Worm (Caenorhabditis elegans) whole organism, L1 larva: ENCODE measurements around the gene F49F1.2.

Experiments
- ceh-82 ChIP-seq, 3 experiments: fragments of 150-350 bp in 1 of 3; sonication (generic microtip) in 2 of 3; optimal IDR thresholded peaks; 2 replicates each; lab custom pipeline; 2014 to 2017; ENCODE audit warnings: missing biosample characterization in 3 of 3, missing genetic modification characterization in 3 of 3
- dsc-1 ChIP-seq: sonication (generic microtip); optimal IDR thresholded peaks from 2 replicates; lab custom pipeline; 2016; ENCODE audit warnings: mild to moderate bottlenecking, missing genetic modification characterization, missing compliant biosample characterization
- efl-1 ChIP-seq, 4 experiments: fragments of 150-350 bp; optimal IDR thresholded peaks in 3 of 4; peaks in 1 of 4; 1 replicate in 1 of 4; 2 replicates in 3 of 4; lab custom pipeline; 2014; ENCODE audit warnings: missing biosample characterization in 2 of 4, missing genetic modification characterization in 2 of 4, missing genetic modification reagents in 2 of 4
- egl-27 ChIP-seq, 2 experiments: fragments of 150-350 bp in 1 of 2; sonication (generic microtip); optimal IDR thresholded peaks; 3 replicates each; lab custom pipeline; 2017 to 2018; ENCODE audit warnings: missing biosample characterization in 2 of 2, missing genetic modification characterization in 2 of 2, missing genetic modification reagents in 2 of 2
- fkh-10 ChIP-seq: sonication (generic microtip); optimal IDR thresholded peaks from 2 replicates; lab custom pipeline; 2017; ENCODE audit warnings: missing biosample characterization, missing genetic modification reagents, missing genetic modification characterization
- fos-1 ChIP-seq: fragments of 150-350 bp; optimal IDR thresholded peaks from 2 replicates; lab custom pipeline; 2014; ENCODE audit warnings: missing biosample characterization, missing genetic modification characterization
- lin-13 ChIP-seq: fragments of 150-350 bp; optimal IDR thresholded peaks from 2 replicates; lab custom pipeline; 2014; ENCODE audit warnings: missing biosample characterization, missing genetic modification reagents, missing genetic modification characterization
- lir-3 ChIP-seq: sonication (generic microtip); optimal IDR thresholded peaks from 2 replicates; lab custom pipeline; 2016; ENCODE audit warnings: mild to moderate bottlenecking, missing genetic modification characterization, moderate library complexity, missing compliant biosample characterization; ENCODE audit not compliant: poor library complexity
- mdl-1 ChIP-seq, 2 experiments: fragments of 150-350 bp; optimal IDR thresholded peaks; 2 replicates each; lab custom pipeline; 2014 to 2017; ENCODE audit warnings: missing biosample characterization in 2 of 2, missing genetic modification characterization in 2 of 2, inconsistent platforms in 1 of 2
- nhr-20 ChIP-seq: sonication (generic microtip); optimal IDR thresholded peaks from 2 replicates; lab custom pipeline; 2016; ENCODE audit warnings: mild to moderate bottlenecking, missing genetic modification characterization, missing compliant biosample characterization
- pax-3 ChIP-seq: fragments of 200-800 bp; sonication (Bioruptor generic); optimal IDR thresholded peaks from 2 replicates; lab custom pipeline; 2018; ENCODE audit warnings: mild to moderate bottlenecking, missing genetic modification characterization, moderate library complexity, missing compliant biosample characterization
- pqm-1 ChIP-seq: sonication (generic microtip); optimal IDR thresholded peaks from 3 replicates; lab custom pipeline; 2017; ENCODE audit warnings: missing biosample characterization, missing genetic modification characterization
- snpc-4 ChIP-seq: fragments of 150-350 bp; optimal IDR thresholded peaks from 2 replicates; lab custom pipeline; 2014; ENCODE audit warnings: missing biosample characterization, missing genetic modification characterization
- unc-62 ChIP-seq: fragments of 150-350 bp; optimal IDR thresholded peaks from 2 replicates; lab custom pipeline; 2014; ENCODE audit warnings: missing biosample characterization, missing genetic modification reagents, missing genetic modification characterization

DNA sequence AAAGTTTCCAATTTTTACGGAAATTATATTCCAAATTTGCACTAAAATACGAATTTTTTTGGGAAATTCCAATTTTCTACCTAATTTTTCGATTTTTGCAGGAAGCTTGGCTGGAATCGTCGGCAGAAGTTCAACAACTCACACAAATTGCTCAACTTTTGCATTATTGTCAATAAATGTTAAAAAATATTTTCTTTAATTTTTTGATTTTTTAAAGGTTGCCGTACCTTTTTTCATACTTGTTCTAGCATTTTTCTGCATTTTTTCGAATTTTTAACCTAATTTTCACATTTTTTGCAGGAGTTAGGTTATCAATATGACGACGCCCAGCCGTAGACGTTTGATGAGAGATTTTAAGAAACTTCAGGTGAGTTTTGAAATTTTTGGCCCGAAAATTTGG is 13.0 kb upstream of the F49F1.2 start, which contains the start of gene ubc-1:
- TF ChIP-seq unc-62 (GFP tag; lab: Kevin White, UChicago) = no peak
- TF ChIP-seq dsc-1 (tag; lab: Kevin White, UChicago) = no peak
- TF ChIP-seq egl-27 (tag; optimal IDR thresholded peaks at IDR 0.05; lab: Kevin White, UChicago) = no peak
- no peak for TF ChIP-seq pax-3
- no peak for TF ChIP-seq lin-13
- no peak for TF ChIP-seq efl-1 (optimal IDR thresholded peaks at IDR 0.05; lab: Kevin White, UChicago)
- TF ChIP-seq efl-1 (GFP tag; optimal IDR thresholded peaks at IDR 0.05 in 1 of 2; lab: Kevin White, UChicago) = no peak
- no peak for TF ChIP-seq snpc-4
- TF ChIP-seq nhr-20 (tag; lab: Kevin White, UChicago) = no peak
- TF ChIP-seq lir-3 (tag; lab: Kevin White, UChicago) = no peak
- no peak for TF ChIP-seq mdl-1 (tag; optimal IDR thresholded peaks at IDR 0.05; lab: Kevin White, UChicago)
- no peak for TF ChIP-seq pqm-1 (tag; lab: Kevin White, UChicago)
- TF ChIP-seq fos-1 = no peak
- no peak for TF ChIP-seq ceh-82 (tag; optimal IDR thresholded peaks at IDR 0.05; lab: Kevin White, UChicago)
- TF ChIP-seq fkh-10 (GFP tag; lab: Kevin White, UChicago) = no peak
